Worm (Caenorhabditis elegans) whole organism, L3 larva: ENCODE data around the gene F53F8.3.
"Not testable (repeated sequence)": the region's sequence is repeated elsewhere in the genome, so short reads cannot be mapped to it uniquely, and the experiment has no call there.

Source experiments
- nhr-12 ChIP-seq: fragments of 150-350 bp; optimal IDR thresholded peaks from 2 replicates; lab custom pipeline; 2014; ENCODE audit warnings: missing biosample characterization, missing genetic modification characterization
- sea-2 ChIP-seq: fragments of 150-350 bp; sonication (generic microtip); optimal IDR thresholded peaks from 4 replicates; lab custom pipeline; 2014; ENCODE audit warnings: missing biosample characterization, missing genetic modification reagents, missing genetic modification characterization
- tbx-2 ChIP-seq: sonication (generic microtip); optimal IDR thresholded peaks from 2 replicates; lab custom pipeline; 2016; ENCODE audit warnings: mild to moderate bottlenecking, missing genetic modification characterization, missing compliant biosample characterization

DNA sequence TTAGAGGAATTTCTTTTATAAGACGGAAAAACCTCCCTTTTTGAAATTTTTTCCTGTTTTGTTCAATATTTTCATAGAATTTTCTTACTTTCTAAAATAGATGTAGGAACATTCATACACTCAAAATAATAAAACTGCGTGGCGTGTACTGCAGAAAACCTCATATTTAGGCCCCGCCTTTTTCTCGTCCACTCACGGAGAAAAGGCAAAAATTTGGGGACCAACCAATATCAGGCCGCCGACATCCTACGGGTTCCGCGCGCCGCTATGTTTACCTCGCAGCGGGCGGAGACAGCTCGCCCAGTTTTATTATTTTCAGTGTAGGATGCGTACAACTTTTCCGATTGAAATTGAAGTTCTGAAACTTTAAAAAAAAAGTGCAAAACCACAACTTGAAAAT lies 9.5 kb upstream of the F53F8.3 start:
- TF ChIP-seq sea-2 (GFP tag; lab: Kevin White, UChicago); nhr-12 (tag; lab: Kevin White, UChicago); tbx-2 (tag; lab: Kevin White, UChicago): not testable (repeated sequence)
